Fruit fly (Drosophila melanogaster) S2 (cell line): ENCODE results near the gene CG17191.

Source experiments
- CG8478 ChIP-seq: fragments of >200 bp; optimal IDR thresholded peaks from 2 replicates; lab custom pipeline; 2018
- CTCF ChIP-seq, 2 experiments: fragments of >200 bp; optimal IDR thresholded peaks; 2 replicates each; lab custom pipeline; 2018

CG17191 gene

dm6 chr3R:27005338-27005737 lies 14.2 kb downstream of the CG17191 start, which contains the start of gene CG6296:
Gene CG6296, minus strand, starts transcription at chr3R:27005469.
- TF ChIP-seq CTCF (optimal IDR thresholded peaks at IDR 0.05; lab: Kevin White, UChicago) (no peak), CG8478 (lab: Kevin White, UChicago) (no peak)

DNA sequence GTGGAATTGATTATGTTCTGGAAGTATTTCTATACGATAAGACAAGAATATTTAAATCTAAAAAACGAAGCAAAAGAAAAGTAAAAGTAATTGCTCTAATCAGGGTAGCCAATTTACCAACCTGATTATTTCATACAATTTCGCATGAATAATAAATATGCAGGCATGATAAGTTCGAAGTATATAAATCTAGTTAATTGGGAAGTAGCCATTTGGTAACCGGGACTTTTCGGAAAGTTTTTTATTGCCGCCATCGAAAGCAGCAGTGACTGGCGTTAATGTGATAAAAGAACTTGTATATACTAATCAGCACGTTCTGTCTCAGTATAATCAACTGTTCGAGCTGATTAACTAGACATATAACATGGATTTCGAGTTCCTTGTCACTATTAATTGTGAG lies 16.8 kb downstream of the CG17191 start:
- no peak for TF ChIP-seq CG8478 (lab: Kevin White, UChicago)
- no peak for TF ChIP-seq CTCF (optimal IDR thresholded peaks at IDR 0.05; lab: Kevin White, UChicago)

DNA sequence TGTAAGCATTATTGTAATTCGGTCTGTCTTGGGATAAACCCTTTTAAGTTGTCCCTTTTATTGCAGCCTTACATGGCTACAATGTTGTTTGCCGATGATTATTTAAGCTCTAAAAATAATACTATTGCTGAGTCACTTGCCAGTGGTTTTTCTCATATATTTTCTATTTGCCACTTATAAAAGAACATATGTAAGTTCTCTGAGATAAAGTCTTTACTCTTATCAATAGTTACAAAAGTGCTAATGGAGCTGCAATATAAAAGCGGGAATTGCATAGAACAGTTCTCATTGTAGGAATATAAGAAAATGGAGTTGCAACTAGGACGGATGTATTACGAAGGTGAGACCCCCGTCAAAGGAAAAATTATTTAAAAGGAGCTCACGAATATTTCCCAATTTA lies 20.1 kb downstream of the CG17191 start, which contains the start of gene CG31077:
Gene CG31077 (plus strand): TSS at position 301 of the 400 bp plus-strand sequence.
- TF ChIP-seq CG8478 (lab: Kevin White, UChicago) (no peak), CTCF (optimal IDR thresholded peaks at IDR 0.05; lab: Kevin White, UChicago) (no peak)

dm6 chr3R:26996642-26997041 lies 22.9 kb downstream of the CG17191 start, which contains the start of gene RYa-R:
Gene RYa-R, plus strand, starts transcription at chr3R:26996980.
- no peak for TF ChIP-seq CTCF (optimal IDR thresholded peaks at IDR 0.05; lab: Kevin White, UChicago)

dm6 chr3R:26994532-26994931 lies 25.0 kb downstream of the CG17191 start, which contains the start of gene TwdlC:
Gene TwdlC, plus strand, starts transcription at chr3R:26994832.
- TF ChIP-seq CG8478 (lab: Kevin White, UChicago): no peak
- no peak for TF ChIP-seq CTCF (optimal IDR thresholded peaks at IDR 0.05; lab: Kevin White, UChicago)

dm6 chr3R:26989802-26990509 lies 29.6 kb downstream of the CG17191 start, which contains the start of gene CG31076:
Gene CG31076, minus strand, starts transcription at chr3R:26989852.
- no peak for TF ChIP-seq CG8478 (lab: Kevin White, UChicago)
- peak; percentile 78 to 81 for TF ChIP-seq CTCF (optimal IDR thresholded peaks at IDR 0.05; lab: Kevin White, UChicago)

DNA sequence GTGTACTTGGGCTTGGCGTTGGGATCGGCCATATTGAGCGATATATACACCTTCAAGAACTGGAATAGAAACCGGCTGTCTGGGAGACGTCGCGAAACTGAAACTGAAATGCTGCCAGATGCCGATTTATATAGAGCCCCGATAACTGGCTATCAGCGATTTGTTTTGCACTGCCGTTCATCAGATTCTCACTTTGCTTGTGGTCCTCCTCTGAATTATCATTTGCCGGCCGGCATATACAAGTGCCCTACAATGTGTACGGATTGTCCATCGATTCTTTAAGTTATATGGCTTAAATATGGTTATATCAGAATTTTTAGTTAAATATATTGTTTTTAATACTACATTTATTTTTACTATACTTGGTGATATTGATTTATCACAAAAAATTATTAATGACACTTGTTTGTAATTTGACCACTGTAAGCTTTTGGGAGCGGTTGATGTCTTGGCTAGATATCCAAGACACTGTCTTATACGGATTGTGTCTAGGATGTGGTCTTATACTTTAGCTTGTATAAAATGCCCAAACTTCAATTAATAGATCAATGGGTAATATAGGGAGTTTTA lies 31.1 kb downstream of the CG17191 start, which contains the start of gene CG31075:
Gene CG31075 (minus strand): TSS at position 106 of the 570 bp plus-strand sequence.
- no peak for TF ChIP-seq CG8478 (lab: Kevin White, UChicago)
- TF ChIP-seq CTCF (optimal IDR thresholded peaks at IDR 0.05; lab: Kevin White, UChicago): peak in 1 of 2 experiments; percentile 12

DNA sequence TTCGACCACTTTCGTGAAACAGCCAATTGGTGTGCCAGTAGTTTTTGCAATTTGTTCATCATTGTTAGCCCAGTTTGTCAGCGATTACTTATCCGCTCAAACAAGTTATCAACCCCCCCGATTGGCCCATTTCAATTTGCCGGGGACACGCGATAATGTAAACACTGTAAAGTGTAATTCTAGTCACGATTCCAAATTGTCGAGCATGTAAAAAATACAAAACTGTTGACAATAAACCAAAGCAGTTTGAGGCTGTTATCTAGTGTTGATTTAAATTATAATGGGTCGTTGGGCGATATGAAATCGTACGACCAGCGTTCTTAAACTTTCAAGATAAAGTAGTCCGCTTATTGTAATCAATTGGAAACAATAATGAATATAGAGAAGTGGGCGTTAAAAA lies 32.1 kb downstream of the CG17191 start:
- TF ChIP-seq CTCF (optimal IDR thresholded peaks at IDR 0.05; lab: Kevin White, UChicago): no peak
- TF ChIP-seq CG8478 (lab: Kevin White, UChicago): no peak

DNA sequence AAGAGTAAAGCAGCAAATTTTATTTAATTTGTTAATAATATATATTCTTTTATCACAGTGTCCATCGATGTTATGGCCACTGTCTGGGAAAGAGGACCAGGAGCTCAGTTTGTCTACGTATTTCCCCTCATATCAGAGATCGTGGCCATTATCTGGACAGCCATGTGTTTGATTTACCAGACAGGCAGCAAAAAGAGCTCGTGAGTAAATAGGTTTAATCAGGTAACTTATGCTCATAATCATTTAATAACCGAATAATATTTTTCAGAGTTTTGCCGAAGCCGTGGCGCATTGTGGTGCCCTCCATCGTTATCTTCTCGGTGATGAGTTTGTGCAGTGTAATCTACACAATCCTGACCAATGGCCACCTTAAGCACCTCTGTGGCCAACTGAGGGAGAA lies 35.1 kb downstream of the CG17191 start:
- no peak for TF ChIP-seq CG8478 (lab: Kevin White, UChicago)
- no peak for TF ChIP-seq CTCF (optimal IDR thresholded peaks at IDR 0.05; lab: Kevin White, UChicago)

- TF ChIP-seq CTCF (optimal IDR thresholded peaks at IDR 0.05; lab: Kevin White, UChicago): no peak
- no peak for TF ChIP-seq CG8478 (lab: Kevin White, UChicago)
Measured at dm6 chr3R:26982106-26982505, 37.4 kb downstream of the CG17191 start.

DNA sequence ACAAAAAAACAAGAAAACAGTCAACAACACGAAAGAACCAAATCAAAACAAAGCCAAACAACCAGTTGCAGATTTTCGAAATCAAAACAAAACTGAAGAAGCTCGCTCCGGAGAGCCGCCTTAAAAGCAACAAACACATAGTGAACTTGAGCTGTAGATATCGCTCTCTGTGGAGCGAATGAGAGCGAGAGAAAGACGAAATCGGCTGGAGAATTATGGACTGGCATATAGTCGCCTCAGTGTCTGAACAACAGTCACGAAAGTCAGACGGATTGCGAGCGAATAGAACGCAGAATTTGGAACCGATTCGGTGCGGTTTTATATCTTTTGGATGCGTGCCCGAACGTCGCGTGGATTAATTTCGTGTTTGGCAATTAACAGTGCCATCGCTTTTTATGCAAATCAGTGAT lies 39.3 kb downstream of the CG17191 start:
- TF ChIP-seq CTCF (optimal IDR thresholded peaks at IDR 0.05; lab: Kevin White, UChicago) (no peak), CG8478 (lab: Kevin White, UChicago) (no peak)

- TF ChIP-seq CTCF (optimal IDR thresholded peaks at IDR 0.05; lab: Kevin White, UChicago): no peak
- no peak for TF ChIP-seq CG8478 (lab: Kevin White, UChicago)
Measured at dm6 chr3R:26978241-26978640, 41.3 kb downstream of the CG17191 start, which contains the start of the genes CG14253 and CG46313. Gene CG14253, plus strand, starts transcription at chr3R:26978541. Gene CG46313, plus strand, starts transcription at chr3R:26978541.

DNA sequence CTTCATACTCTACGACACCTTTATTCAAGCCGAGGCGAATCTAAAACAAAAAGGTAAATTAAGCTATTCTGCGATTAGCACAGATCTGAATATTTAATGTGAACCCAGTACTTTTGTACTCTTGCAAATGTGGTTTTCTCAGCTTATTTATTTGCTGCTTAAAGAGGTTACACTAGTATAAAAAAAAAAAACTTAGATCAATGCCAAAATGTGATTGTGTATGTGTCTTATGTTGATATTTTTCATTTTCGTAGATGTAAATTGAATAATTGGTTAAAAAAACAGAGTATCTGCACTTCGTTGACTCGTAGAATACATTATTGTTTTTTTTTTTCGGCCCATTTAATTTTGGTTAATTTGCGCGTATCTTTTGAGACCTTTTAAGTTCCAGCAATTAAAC lies 49.8 kb downstream of the CG17191 start:
- TF ChIP-seq CTCF (optimal IDR thresholded peaks at IDR 0.05; lab: Kevin White, UChicago) (no peak), CG8478 (lab: Kevin White, UChicago) (no peak)

dm6 chr3R:26968823-26969638 lies 50.5 kb downstream of the CG17191 start:
- no peak for TF ChIP-seq CTCF (optimal IDR thresholded peaks at IDR 0.05; lab: Kevin White, UChicago)
- no peak for TF ChIP-seq CG8478 (lab: Kevin White, UChicago)
